Worm (Caenorhabditis elegans) whole organism, midembryonic: ENCODE results near the gene cal-1.

ENCODE experiments used
- T22C8.4 ChIP-seq: fragments of 200-800 bp; sonication (Bioruptor generic); IDR thresholded peaks from 2 replicates; pipeline ENCODE4 v1.3.6; 2022; ENCODE audit warnings: missing genetic modification characterization, missing compliant biosample characterization
- cog-1 ChIP-seq: sonication (generic microtip); optimal IDR thresholded peaks from 2 replicates; lab custom pipeline; 2016; ENCODE audit warnings: missing genetic modification characterization, missing compliant biosample characterization
- flt-1 ChIP-seq: fragments of 200-800 bp; sonication (Bioruptor generic); IDR thresholded peaks from 2 replicates; pipeline ENCODE4 v1.3.6; 2022; ENCODE audit warnings: missing genetic modification characterization, missing compliant biosample characterization
- klf-2 ChIP-seq: fragments of 200-800 bp; sonication (Bioruptor generic); conservative IDR thresholded peaks from 2 replicates; pipeline ENCODE4 v1.3.6; 2022; ENCODE audit warnings: missing genetic modification reagents, missing genetic modification characterization, missing compliant biosample characterization
- med-1 ChIP-seq: sonication (generic microtip); optimal IDR thresholded peaks from 2 replicates; lab custom pipeline; 2017; ENCODE audit warnings: missing genetic modification characterization, mild to moderate bottlenecking, missing compliant biosample characterization, antibody characterized with exemption, missing genetic modification reagents; ENCODE audit not compliant: insufficient read depth
- ref-1 ChIP-seq: fragments of 200-800 bp; sonication (Bioruptor generic); conservative IDR thresholded peaks from 2 replicates; pipeline ENCODE4 v1.3.6; 2022; ENCODE audit warnings: missing genetic modification reagents, missing genetic modification characterization, missing compliant biosample characterization
- tab-1 ChIP-seq: fragments of 200-800 bp; sonication (Bioruptor generic); IDR thresholded peaks from 2 replicates; pipeline ENCODE4 v1.3.6; 2022; ENCODE audit warnings: missing genetic modification characterization, missing compliant biosample characterization
- ztf-23 ChIP-seq: fragments of 200-800 bp; sonication (Bioruptor generic); IDR thresholded peaks from 2 replicates; pipeline ENCODE4 v1.3.6; 2022; ENCODE audit warnings: missing genetic modification reagents, missing genetic modification characterization, missing compliant biosample characterization
- ztf-29 ChIP-seq: fragments of 200-800 bp; sonication (Bioruptor generic); IDR thresholded peaks from 2 replicates; pipeline ENCODE4 v1.3.6; 2022; ENCODE audit warnings: missing genetic modification reagents, missing genetic modification characterization, missing compliant biosample characterization

cal-1 gene

DNA sequence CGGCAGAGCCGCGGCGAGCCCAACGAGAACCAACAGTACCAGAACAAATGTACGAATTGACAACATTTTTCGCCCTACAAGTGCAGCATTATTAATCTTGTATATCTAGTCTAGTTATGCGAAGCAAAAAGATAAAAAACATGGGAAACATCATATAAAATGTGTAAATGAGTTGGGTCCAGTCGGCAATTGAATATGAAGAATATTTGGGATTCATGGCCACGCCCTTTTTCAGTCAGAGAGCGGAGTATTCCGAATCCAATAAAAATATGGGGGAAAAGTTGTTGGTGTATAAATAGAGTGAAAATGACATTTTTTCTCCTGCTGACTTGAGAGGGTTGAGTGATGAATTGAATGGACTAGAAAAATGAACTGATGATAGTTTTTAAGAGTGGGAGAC lies 10.9 kb downstream of the cal-1 start, which contains the start of gene nlp-46:
TSS of gene nlp-46 (minus strand) at position 101 of the 400 bp plus-strand sequence.
- TF ChIP-seq flt-1, result no peak
- TF ChIP-seq med-1 (GFP tag; lab: Kevin White, UChicago), result no peak
- TF ChIP-seq ztf-29 (GFP tag; lab: Robert Waterston, UW), result no peak
- no peak for TF ChIP-seq cog-1 (tag; lab: Kevin White, UChicago)
- TF ChIP-seq T22C8.4 (GFP tag; lab: Robert Waterston, UW), result no peak
- no peak for TF ChIP-seq tab-1 (GFP tag; lab: Robert Waterston, UW)
- TF ChIP-seq klf-2 (GFP tag; lab: Robert Waterston, UW), result no peak
- TF ChIP-seq ztf-23 (GFP tag; lab: Robert Waterston, UW), result no peak
- no peak for TF ChIP-seq ref-1 (GFP tag; lab: Robert Waterston, UW)

DNA sequence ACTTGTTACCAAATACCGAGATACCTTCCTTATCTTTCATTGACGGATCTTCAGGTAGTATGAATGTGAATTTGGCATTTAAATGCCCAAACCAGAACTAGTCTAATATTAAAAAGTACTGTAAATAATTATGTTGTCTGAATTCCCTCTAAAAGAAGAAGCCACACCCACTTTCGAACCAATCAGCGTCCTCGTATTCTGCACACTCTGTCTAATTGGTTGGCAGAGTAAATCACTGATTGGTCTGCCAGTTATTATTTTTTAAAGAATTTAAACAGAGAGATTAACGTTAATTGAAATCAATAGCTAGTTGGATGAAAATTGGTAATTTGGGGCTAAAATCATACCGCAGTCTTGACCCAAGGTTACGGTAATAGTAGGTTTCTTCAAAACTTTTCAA lies 11.3 kb downstream of the cal-1 start:
- TF ChIP-seq T22C8.4 (GFP tag; lab: Robert Waterston, UW), result no peak
- TF ChIP-seq cog-1 (tag; lab: Kevin White, UChicago), result no peak
- TF ChIP-seq med-1 (GFP tag; lab: Kevin White, UChicago), result no peak

DNA sequence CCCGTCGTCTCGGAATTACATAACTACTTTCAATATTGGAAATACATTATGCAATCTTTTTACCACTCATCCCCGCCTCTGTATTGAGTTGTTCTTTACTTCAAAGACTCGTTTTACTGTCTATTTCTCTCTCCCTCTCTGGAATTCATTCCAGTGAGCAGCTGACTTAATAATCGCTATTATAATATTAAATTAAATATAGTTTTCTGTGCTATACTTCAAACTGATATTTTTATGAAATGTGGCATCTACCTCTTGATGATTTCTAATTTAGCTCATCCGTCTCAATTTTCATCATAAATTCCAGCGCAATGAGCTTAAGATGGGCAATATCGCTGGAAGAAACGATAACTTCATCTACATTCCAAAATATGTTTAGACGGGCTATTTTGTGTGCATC lies 13.6 kb downstream of the cal-1 start, which contains the start of gene T28H10.1:
TSS of gene T28H10.1 (plus strand) at position 301 of the 400 bp plus-strand sequence.
- TF ChIP-seq ztf-29 (GFP tag; lab: Robert Waterston, UW) (no peak), ref-1 (GFP tag; lab: Robert Waterston, UW) (no peak), med-1 (GFP tag; lab: Kevin White, UChicago) (no peak), T22C8.4 (GFP tag; lab: Robert Waterston, UW) (no peak), ztf-23 (GFP tag; lab: Robert Waterston, UW) (no peak), tab-1 (GFP tag; lab: Robert Waterston, UW) (no peak), klf-2 (GFP tag; lab: Robert Waterston, UW) (no peak), cog-1 (tag; lab: Kevin White, UChicago) (no peak), flt-1 (no peak)

ce11 chrV:12497725-12498263 lies 19.3 kb downstream of the cal-1 start, which contains the start of the genes W04D2.4 and rbm-25:
Gene W04D2.4, minus strand, starts transcription at chrV:12497755.
Gene rbm-25, plus strand, starts transcription at chrV:12498213.
- TF ChIP-seq ref-1 (GFP tag; lab: Robert Waterston, UW) (no peak), T22C8.4 (GFP tag; lab: Robert Waterston, UW) (peak; percentile 94)

ce11 chrV:12494522-12494921 lies 22.5 kb downstream of the cal-1 start, which contains the start of gene mrps-11:
Gene mrps-11, minus strand, starts transcription at chrV:12494622.
- no peak for TF ChIP-seq ztf-29 (GFP tag; lab: Robert Waterston, UW)
- no peak for TF ChIP-seq med-1 (GFP tag; lab: Kevin White, UChicago)
- TF ChIP-seq cog-1 (tag; lab: Kevin White, UChicago), result no peak
- no peak for TF ChIP-seq ref-1 (GFP tag; lab: Robert Waterston, UW)
- TF ChIP-seq tab-1 (GFP tag; lab: Robert Waterston, UW), result no peak
- TF ChIP-seq klf-2 (GFP tag; lab: Robert Waterston, UW), result no peak
- no peak for TF ChIP-seq flt-1
- no peak for TF ChIP-seq ztf-23 (GFP tag; lab: Robert Waterston, UW)
- TF ChIP-seq T22C8.4 (GFP tag; lab: Robert Waterston, UW), result no peak

- TF ChIP-seq tab-1 (GFP tag; lab: Robert Waterston, UW), result no peak
- no peak for TF ChIP-seq ztf-29 (GFP tag; lab: Robert Waterston, UW)
- no peak for TF ChIP-seq med-1 (GFP tag; lab: Kevin White, UChicago)
- TF ChIP-seq ref-1 (GFP tag; lab: Robert Waterston, UW), result no peak
- no peak for TF ChIP-seq ztf-23 (GFP tag; lab: Robert Waterston, UW)
- 0 out of 2 replicates have a peak, but pooled peaks have one; percentile 16 for TF ChIP-seq klf-2 (GFP tag; lab: Robert Waterston, UW)
- TF ChIP-seq cog-1 (tag; lab: Kevin White, UChicago), result no peak
- peak; percentile 23; the same call in 1 of the 2 replicates for TF ChIP-seq flt-1
- no peak for TF ChIP-seq T22C8.4 (GFP tag; lab: Robert Waterston, UW)
Observed at ce11 chrV:12491070-12491643, 25.9 kb downstream of the cal-1 start.

- no peak for TF ChIP-seq klf-2 (GFP tag; lab: Robert Waterston, UW)
- no peak for TF ChIP-seq ref-1 (GFP tag; lab: Robert Waterston, UW)
- no peak for TF ChIP-seq med-1 (GFP tag; lab: Kevin White, UChicago)
- no peak for TF ChIP-seq cog-1 (tag; lab: Kevin White, UChicago)
- no peak for TF ChIP-seq ztf-23 (GFP tag; lab: Robert Waterston, UW)
Observed at ce11 chrV:12488002-12488401, 29.0 kb downstream of the cal-1 start.

ce11 chrV:12486934-12487333 lies 30.1 kb downstream of the cal-1 start, which contains the start of gene inx-11:
Gene inx-11, plus strand, starts transcription at chrV:12487234.
- TF ChIP-seq klf-2 (GFP tag; lab: Robert Waterston, UW), result no peak
- no peak for TF ChIP-seq tab-1 (GFP tag; lab: Robert Waterston, UW)
- no peak for TF ChIP-seq ref-1 (GFP tag; lab: Robert Waterston, UW)
- TF ChIP-seq ztf-29 (GFP tag; lab: Robert Waterston, UW), result no peak
- TF ChIP-seq ztf-23 (GFP tag; lab: Robert Waterston, UW), result no peak
- no peak for TF ChIP-seq flt-1
- no peak for TF ChIP-seq cog-1 (tag; lab: Kevin White, UChicago)
- no peak for TF ChIP-seq T22C8.4 (GFP tag; lab: Robert Waterston, UW)
- no peak for TF ChIP-seq med-1 (GFP tag; lab: Kevin White, UChicago)

DNA sequence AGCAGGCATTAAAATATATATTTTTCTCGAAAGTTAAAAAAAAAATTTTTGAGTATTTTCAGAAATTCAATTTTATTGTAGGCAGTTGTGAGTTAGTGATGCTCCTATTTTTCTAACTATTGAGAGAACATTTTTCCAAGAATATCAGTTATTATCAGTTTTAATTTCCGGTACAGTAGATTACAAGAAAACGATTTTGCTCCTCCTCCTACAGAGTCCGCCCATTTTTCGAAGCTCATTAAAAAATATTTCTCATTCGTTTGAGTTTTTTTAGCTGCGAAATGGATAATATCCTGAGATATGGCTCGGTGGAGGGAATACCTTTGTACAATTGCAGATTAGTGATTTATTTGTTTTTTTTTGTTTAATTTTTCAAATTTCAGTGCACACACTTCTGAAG lies 32.5 kb downstream of the cal-1 start, which contains the start of gene srt-39:
TSS of gene srt-39 (plus strand) at position 301 of the 400 bp plus-strand sequence.
- TF ChIP-seq cog-1 (tag; lab: Kevin White, UChicago) (no peak), T22C8.4 (GFP tag; lab: Robert Waterston, UW) (no peak), med-1 (GFP tag; lab: Kevin White, UChicago) (no peak), flt-1 (no peak), ref-1 (GFP tag; lab: Robert Waterston, UW) (no peak), ztf-23 (GFP tag; lab: Robert Waterston, UW) (no peak), klf-2 (GFP tag; lab: Robert Waterston, UW) (no peak), tab-1 (GFP tag; lab: Robert Waterston, UW) (no peak), ztf-29 (GFP tag; lab: Robert Waterston, UW) (no peak)
